Worm (Caenorhabditis elegans): ENCODE measurements around the gene T11G6.3.

Gene T11G6.3

DNA sequence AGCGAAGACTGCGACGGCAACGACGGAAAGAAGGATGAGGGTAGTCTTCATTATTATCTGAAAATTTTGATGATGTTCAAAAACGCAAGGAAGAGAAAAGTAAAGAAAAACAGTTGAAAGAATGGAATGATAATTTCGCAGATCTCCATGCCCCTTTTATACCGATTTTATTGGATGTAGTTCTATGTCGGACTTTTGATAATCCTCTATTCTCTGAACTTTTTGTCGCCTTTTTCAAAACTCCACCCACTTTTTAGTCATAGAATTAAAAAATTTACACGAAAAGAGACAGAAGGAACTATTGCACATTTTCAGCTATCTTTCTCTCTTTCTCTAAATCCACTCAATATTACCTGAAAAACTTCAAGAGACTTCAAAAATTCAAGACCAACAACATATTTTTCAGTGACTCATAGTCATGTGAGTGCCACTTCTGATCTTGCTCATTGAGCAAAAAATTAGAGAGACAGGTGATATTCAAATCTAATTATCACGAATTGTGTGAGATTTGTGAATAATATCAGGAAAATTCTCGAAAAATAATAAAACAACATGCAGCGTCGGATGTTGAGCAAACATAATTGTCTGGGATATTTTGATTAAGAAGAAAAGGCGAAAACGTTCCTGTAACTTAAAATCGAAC lies 34.9 kb upstream of the T11G6.3 start, which contains the start of gene F13E9.15 (continued):
- TF ChIP-seq fkh-10 (GFP tag; optimal IDR thresholded peaks at IDR 0.05), result no peak

DNA sequence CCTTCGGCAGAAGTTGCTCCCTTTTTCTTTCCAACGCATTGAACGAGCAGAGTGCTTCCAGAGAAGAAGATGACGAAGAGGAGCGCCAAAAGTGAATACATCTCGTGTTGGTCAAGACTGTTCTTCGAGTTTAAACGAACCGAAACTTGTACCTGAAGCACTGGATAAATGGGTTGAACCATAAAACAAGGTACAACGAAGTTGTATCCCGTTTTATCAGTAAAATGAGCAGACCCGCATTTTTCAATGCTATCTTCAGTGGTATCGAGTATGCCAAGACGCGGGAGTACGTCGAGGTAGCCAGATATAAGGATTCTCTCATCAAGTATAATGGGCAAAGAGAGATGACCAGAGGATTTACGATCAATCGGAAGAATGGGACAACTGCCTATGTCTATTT lies 32.2 kb upstream of the T11G6.3 start, which contains the start of gene F13E9.16:
Gene F13E9.16, minus strand, starts transcription at position 101 of the 400 bp plus-strand sequence.
- TF ChIP-seq hlh-13 (GFP tag; optimal IDR thresholded peaks at IDR 0.05), result no peak
- TF ChIP-seq unc-42 (tag; optimal IDR thresholded peaks at IDR 0.05), result no peak
- TF ChIP-seq hlh-15 (tag; optimal IDR thresholded peaks at IDR 0.05), result no peak
- no peak for TF ChIP-seq hlh-30 (tag; optimal IDR thresholded peaks at IDR 0.05; ENCODE audit: insufficient read depth)
- no peak for TF ChIP-seq tbx-2 (tag; optimal IDR thresholded peaks at IDR 0.05)
- no peak for TF ChIP-seq sdc-2 (tag; optimal IDR thresholded peaks at IDR 0.05)
- TF ChIP-seq ceh-9 (tag; optimal IDR thresholded peaks at IDR 0.05), result no peak
- TF ChIP-seq K09A11.1 (tag; optimal IDR thresholded peaks at IDR 0.05; ENCODE audit: insufficient read depth), result no peak
- no peak for TF ChIP-seq ets-4 (tag; optimal IDR thresholded peaks at IDR 0.05)
- TF ChIP-seq ceh-18 (tag; optimal IDR thresholded peaks at IDR 0.05), result no peak
- TF ChIP-seq eyg-1 (tag; optimal IDR thresholded peaks at IDR 0.05), result no peak
- no peak for TF ChIP-seq mec-3 (tag; optimal IDR thresholded peaks at IDR 0.05; ENCODE audit: borderline replicate concordance)
- TF ChIP-seq pqm-1 (tag; optimal IDR thresholded peaks at IDR 0.05), result no peak
- TF ChIP-seq ceh-2 (tag; optimal IDR thresholded peaks at IDR 0.05), result no peak
- TF ChIP-seq ttx-3 (tag; optimal IDR thresholded peaks at IDR 0.05), result no peak
- TF ChIP-seq dve-1 (tag; optimal IDR thresholded peaks at IDR 0.05), result no peak

- TF ChIP-seq ama-1 (optimal IDR thresholded peaks at IDR 0.05), result no peak
- TF ChIP-seq ref-2 (tag; optimal IDR thresholded peaks at IDR 0.05), result no peak
- no peak for TF ChIP-seq gmeb-2 (tag; optimal IDR thresholded peaks at IDR 0.05)
- TF ChIP-seq Y22D7AL.16 (tag; optimal IDR thresholded peaks at IDR 0.05), result no peak
- no peak for TF ChIP-seq ceh-6 (GFP tag; optimal IDR thresholded peaks at IDR 0.05)
- no peak for TF ChIP-seq hlh-15 (tag; optimal IDR thresholded peaks at IDR 0.05)
- TF ChIP-seq ceh-30 (tag; optimal IDR thresholded peaks at IDR 0.05), result no peak
- TF ChIP-seq nhr-11 (tag; optimal IDR thresholded peaks at IDR 0.05), result no peak
Observed at ce11 chrIV:10885915-10886314, 30.9 kb upstream of the T11G6.3 start, which contains the start of gene srlf-11. Gene srlf-11, minus strand, starts transcription at chrIV:10886015.

DNA sequence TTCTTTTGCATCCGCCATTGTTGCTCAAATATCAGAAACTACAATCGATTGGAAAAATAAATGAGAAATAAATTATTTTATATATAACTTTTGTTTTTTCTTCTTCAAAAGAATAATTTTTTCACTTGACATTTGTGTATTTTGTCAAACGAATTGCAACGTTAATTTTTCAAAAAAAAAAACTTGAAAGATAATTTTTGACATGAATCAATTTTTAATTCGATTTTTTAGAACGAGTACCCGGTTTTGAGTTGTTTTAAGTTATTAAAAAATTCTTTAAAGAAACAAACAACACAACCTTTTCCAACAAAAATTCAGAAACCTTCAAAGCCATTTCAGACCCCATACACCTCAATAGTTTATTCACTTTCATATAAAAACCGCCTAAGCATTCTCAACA lies 29.2 kb upstream of the T11G6.3 start, which contains the start of gene F13E9.5:
Gene F13E9.5, minus strand, starts transcription at position 101 of the 400 bp plus-strand sequence.
- TF ChIP-seq ahr-1 (tag; optimal IDR thresholded peaks at IDR 0.05) (no peak), pha-4 (tag; optimal IDR thresholded peaks at IDR 0.05) (no peak), hlh-30 (tag; optimal IDR thresholded peaks at IDR 0.05; ENCODE audit: insufficient read depth) (no peak), elt-2 (tag; optimal IDR thresholded peaks at IDR 0.05) (no peak), elt-4 (tag; optimal IDR thresholded peaks at IDR 0.05) (no peak), ceh-2 (tag; optimal IDR thresholded peaks at IDR 0.05) (no peak), tbx-2 (tag; optimal IDR thresholded peaks at IDR 0.05) (no peak), nhr-11 (tag; optimal IDR thresholded peaks at IDR 0.05) (no peak), hlh-8 (tag; optimal IDR thresholded peaks at IDR 0.05) (no peak), ceh-24 (tag; optimal IDR thresholded peaks at IDR 0.05) (no peak), zip-5 (tag; optimal IDR thresholded peaks at IDR 0.05) (no peak), unc-42 (tag; optimal IDR thresholded peaks at IDR 0.05) (no peak), madf-2 (tag; optimal IDR thresholded peaks at IDR 0.05) (no peak), Y22D7AL.16 (tag; optimal IDR thresholded peaks at IDR 0.05) (no peak), ref-2 (tag; optimal IDR thresholded peaks at IDR 0.05) (no peak), fkh-6 (tag; optimal IDR thresholded peaks at IDR 0.05) (no peak)

DNA sequence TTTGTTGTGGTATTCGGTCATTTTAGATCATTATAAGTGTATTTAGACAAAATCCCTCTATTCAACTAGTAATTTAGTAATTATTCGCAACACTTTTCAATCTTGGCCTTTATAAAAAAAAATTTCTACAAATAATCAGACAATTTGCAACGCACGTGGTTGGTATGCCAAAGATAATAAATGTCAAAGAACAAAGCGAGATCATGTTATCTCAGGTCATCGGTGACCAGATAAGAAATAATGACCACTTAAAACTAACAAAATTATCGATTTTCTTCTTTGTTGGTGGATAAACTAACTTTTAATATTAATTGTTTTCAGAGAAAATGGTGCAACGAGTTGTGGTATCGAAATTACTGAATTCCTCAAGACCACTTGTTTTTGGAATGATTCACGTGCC lies 26.2 kb upstream of the T11G6.3 start, which contains the start of gene F13E9.13:
Gene F13E9.13, plus strand, starts transcription at position 317 of the 400 bp plus-strand sequence.
- TF ChIP-seq pat-9 (tag; optimal IDR thresholded peaks at IDR 0.05), result no peak
- TF ChIP-seq elt-2 (tag; optimal IDR thresholded peaks at IDR 0.05), result peak; percentile 86
- no peak for TF ChIP-seq madf-2 (tag; optimal IDR thresholded peaks at IDR 0.05)

All from whole organism, late embryonic.